Fruit fly (Drosophila melanogaster): ENCODE data around the gene ftz-f1.

ftz-f1 gene

dm6 chr3L:18833234-18833633, 32.1 kb upstream of the ftz-f1 start:
- TF ChIP-seq Pif1A (GFP tag; optimal IDR thresholded peaks at IDR 0.05): no peak
- TF ChIP-seq CG4496 (GFP tag; IDR thresholded peaks at IDR 0.05): no peak
- TF ChIP-seq CG15710 (tag; optimal IDR thresholded peaks at IDR 0.05): no peak
- TF ChIP-seq CG10348 (GFP tag; IDR thresholded peaks at IDR 0.05): no peak
- TF ChIP-seq CG13204 (GFP tag; optimal IDR thresholded peaks at IDR 0.05): no peak
- TF ChIP-seq CG8301 (tag; optimal IDR thresholded peaks at IDR 0.05): no peak
- TF ChIP-seq CG9948 (tag; optimal IDR thresholded peaks at IDR 0.05): no peak
- TF ChIP-seq Snoo (tag; optimal IDR thresholded peaks at IDR 0.05): no peak
- no peak for TF ChIP-seq CG32121 (GFP tag; IDR thresholded peaks at IDR 0.05)
- TF ChIP-seq CG17806 (tag; optimal IDR thresholded peaks at IDR 0.05): no peak

DNA sequence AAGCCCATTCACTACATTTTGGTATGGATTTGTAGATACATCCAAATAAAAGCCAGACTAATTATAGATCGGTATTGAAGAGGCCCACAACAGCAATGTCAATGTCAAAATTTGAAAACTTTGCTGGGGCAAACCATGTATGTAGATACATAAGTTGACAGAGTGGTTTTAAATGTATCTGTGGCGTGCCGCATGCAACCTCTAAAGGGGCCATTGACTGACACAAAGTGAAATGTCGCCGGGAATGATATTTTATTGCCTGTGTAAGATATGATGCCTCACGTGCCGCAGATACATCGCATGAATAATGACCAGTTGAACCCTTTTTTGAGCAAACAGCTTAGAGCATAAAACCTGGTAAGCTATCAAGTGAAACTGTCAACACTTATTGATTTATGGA, 31.6 kb upstream of the ftz-f1 start:
- TF ChIP-seq CG13204 (GFP tag; optimal IDR thresholded peaks at IDR 0.05): no peak
- no peak for TF ChIP-seq D1 (tag; optimal IDR thresholded peaks at IDR 0.05)
- peak; percentile 22 for TF ChIP-seq EcR (GFP tag; optimal IDR thresholded peaks at IDR 0.05)
- no peak for TF ChIP-seq CG17806 (tag; optimal IDR thresholded peaks at IDR 0.05)

DNA sequence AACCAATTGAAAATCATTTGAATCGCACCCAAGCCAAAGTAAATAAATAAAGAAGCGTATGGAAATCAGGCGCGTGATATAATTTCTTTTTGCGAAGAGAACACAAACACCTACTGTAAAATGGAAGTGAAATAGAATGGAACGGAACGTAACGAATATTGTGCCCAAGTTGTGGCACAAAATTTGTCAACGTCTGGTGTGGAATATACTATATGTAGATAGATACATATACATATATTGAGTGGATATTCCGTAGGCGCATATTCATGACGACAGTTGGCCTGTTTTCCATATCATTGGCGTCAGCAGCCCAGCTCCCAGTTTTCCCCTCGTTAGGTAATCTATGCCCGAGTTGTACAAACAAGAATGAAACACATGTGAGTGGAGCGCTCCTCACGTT, 31.1 kb upstream of the ftz-f1 start:
- TF ChIP-seq gl (tag; optimal IDR thresholded peaks at IDR 0.05) (no peak), EcR (GFP tag; optimal IDR thresholded peaks at IDR 0.05) (no peak), CG32121 (GFP tag; IDR thresholded peaks at IDR 0.05) (no peak), CG12605 (GFP tag; IDR thresholded peaks at IDR 0.05) (no peak), CG17806 (tag; optimal IDR thresholded peaks at IDR 0.05) (no peak), CG4496 (GFP tag; IDR thresholded peaks at IDR 0.05) (no peak), CG10348 (GFP tag; IDR thresholded peaks at IDR 0.05) (no peak), Pif1A (GFP tag; optimal IDR thresholded peaks at IDR 0.05) (no peak), CG9948 (tag; optimal IDR thresholded peaks at IDR 0.05) (no peak), Ets98B (GFP tag; IDR thresholded peaks at IDR 0.05) (no peak), CG34367 (tag; optimal IDR thresholded peaks at IDR 0.05) (no peak)

dm6 chr3L:18828318-18828717, 27.2 kb upstream of the ftz-f1 start:
- TF ChIP-seq D1 (tag; optimal IDR thresholded peaks at IDR 0.05) (peak; percentile 83), CG12605 (GFP tag; IDR thresholded peaks at IDR 0.05) (peak; percentile 72; the same call in 1 of the 2 replicates), CG4496 (GFP tag; IDR thresholded peaks at IDR 0.05) (no peak)

DNA sequence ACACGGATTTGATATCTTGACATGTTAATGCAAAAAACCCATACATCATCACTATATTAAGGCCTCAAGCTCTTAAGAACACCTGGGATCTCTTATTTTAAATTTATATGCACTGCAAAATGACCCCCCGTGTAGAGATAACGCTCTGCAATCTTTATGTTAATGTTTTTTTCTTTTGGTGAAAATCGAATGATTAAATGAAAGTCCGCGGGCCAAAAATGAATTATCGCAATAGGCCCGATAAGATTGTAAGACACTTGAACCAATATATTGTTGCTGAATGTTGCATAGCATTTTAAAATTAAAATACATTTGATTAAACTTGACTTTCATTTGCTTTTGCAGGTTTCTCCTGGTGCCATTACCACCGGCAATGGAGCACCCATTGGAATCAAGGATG, 24.9 kb upstream of the ftz-f1 start:
- TF ChIP-seq CG9948 (tag; optimal IDR thresholded peaks at IDR 0.05): no peak
- no peak for TF ChIP-seq CG4496 (GFP tag; IDR thresholded peaks at IDR 0.05)
- TF ChIP-seq CG32121 (GFP tag; IDR thresholded peaks at IDR 0.05): no peak
- no peak for TF ChIP-seq gl (tag; optimal IDR thresholded peaks at IDR 0.05)
- no peak for TF ChIP-seq CG10348 (GFP tag; IDR thresholded peaks at IDR 0.05)

DNA sequence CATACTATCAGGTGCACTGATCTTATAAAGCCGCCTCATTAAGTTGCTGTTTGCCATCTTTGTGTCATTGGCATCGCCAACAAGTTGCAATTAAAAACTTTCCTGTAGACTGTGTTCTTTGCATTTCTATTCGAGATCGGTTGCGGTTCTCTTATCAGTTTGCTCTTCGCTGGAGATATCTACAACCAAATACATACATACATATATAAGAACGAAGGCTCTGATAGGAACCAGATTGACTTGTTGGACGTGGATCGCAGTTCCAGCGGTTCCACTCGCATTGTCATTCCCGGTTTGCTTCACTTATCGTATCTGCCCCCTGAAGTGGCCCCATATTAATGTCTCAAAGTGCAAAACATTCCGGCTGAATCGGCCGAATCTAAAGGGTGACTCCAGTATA, 23.7 kb upstream of the ftz-f1 start:
- no peak for TF ChIP-seq CG34367 (tag; optimal IDR thresholded peaks at IDR 0.05)
- peak; percentile 25 for TF ChIP-seq gl (tag; optimal IDR thresholded peaks at IDR 0.05)
- no peak for TF ChIP-seq rn (GFP tag; IDR thresholded peaks at IDR 0.05)
- TF ChIP-seq CG17806 (tag; optimal IDR thresholded peaks at IDR 0.05): no peak
- peak; percentile 81 for TF ChIP-seq EcR (GFP tag; optimal IDR thresholded peaks at IDR 0.05)
- TF ChIP-seq Ets98B (GFP tag; IDR thresholded peaks at IDR 0.05): no peak
- no peak for TF ChIP-seq Pif1B (GFP tag; optimal IDR thresholded peaks at IDR 0.05)

- TF ChIP-seq CG8159 (tag; optimal IDR thresholded peaks at IDR 0.05): no peak
- TF ChIP-seq CG10348 (GFP tag; IDR thresholded peaks at IDR 0.05): no peak
- TF ChIP-seq rn (GFP tag; IDR thresholded peaks at IDR 0.05): no peak
- peak; percentile 94 for TF ChIP-seq EcR (GFP tag; optimal IDR thresholded peaks at IDR 0.05)
These were observed 22.9 kb upstream of the ftz-f1 start for dm6 chr3L:18823870-18824561.

DNA sequence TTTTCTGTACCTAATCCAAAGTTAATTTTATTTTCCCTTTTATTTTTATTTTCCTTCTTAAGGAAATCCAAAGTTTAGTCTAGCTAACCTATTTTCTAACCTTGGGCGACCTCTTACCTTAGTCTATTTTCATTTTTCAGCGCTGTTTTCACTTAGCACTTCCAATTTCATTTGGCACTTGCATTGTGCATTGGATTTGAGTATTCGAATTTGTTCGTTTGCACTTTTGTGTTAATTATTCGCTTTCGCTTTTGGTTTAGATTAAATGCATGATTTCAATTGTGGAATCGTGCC, 22.1 kb upstream of the ftz-f1 start:
- TF ChIP-seq CG10348 (GFP tag; IDR thresholded peaks at IDR 0.05) (no peak), CG12605 (GFP tag; IDR thresholded peaks at IDR 0.05) (no peak), Pif1A (GFP tag; optimal IDR thresholded peaks at IDR 0.05) (no peak), D1 (tag; optimal IDR thresholded peaks at IDR 0.05) (no peak), CG8159 (tag; optimal IDR thresholded peaks at IDR 0.05) (no peak), CG34367 (tag; optimal IDR thresholded peaks at IDR 0.05) (no peak), CG32121 (GFP tag; IDR thresholded peaks at IDR 0.05) (no peak), Ets98B (GFP tag; IDR thresholded peaks at IDR 0.05) (no peak), rn (GFP tag; IDR thresholded peaks at IDR 0.05) (no peak), Pif1B (GFP tag; optimal IDR thresholded peaks at IDR 0.05) (no peak), CG9948 (tag; optimal IDR thresholded peaks at IDR 0.05) (no peak), CG8301 (tag; optimal IDR thresholded peaks at IDR 0.05) (no peak), CG15710 (tag; optimal IDR thresholded peaks at IDR 0.05) (no peak), gl (tag; optimal IDR thresholded peaks at IDR 0.05) (no peak), CG4496 (GFP tag; IDR thresholded peaks at IDR 0.05) (no peak), fd96Ca (GFP tag; IDR thresholded peaks at IDR 0.05) (no peak), CG17806 (tag; optimal IDR thresholded peaks at IDR 0.05) (no peak)
